Fruit fly (Drosophila melanogaster) whole organism, pupa: ENCODE data around the gene CG43210.

ENCODE experiments used
- Snoo ChIP-seq: fragments of 200-800 bp; sonication (Bioruptor generic); optimal IDR thresholded peaks from 3 replicates; lab custom pipeline; 2017; ENCODE audit warnings: missing biosample characterization, mild to moderate bottlenecking, missing genetic modification characterization, inconsistent platforms
- gl ChIP-seq: fragments of 200-800 bp; sonication (Bioruptor generic); optimal IDR thresholded peaks from 2 replicates; lab custom pipeline; 2018; ENCODE audit warnings: missing biosample characterization, mild to moderate bottlenecking, missing genetic modification characterization

- TF ChIP-seq gl (tag; lab: Kevin White, UChicago) (no peak), Snoo (tag; lab: Kevin White, UChicago) (no peak)
Observed at dm6 chr3R:18577739-18578417, 12.9 kb upstream of the CG43210 start.
